Fruit fly (Drosophila melanogaster): ENCODE results near the gene CG4998.

- no peak for TF ChIP-seq CG10631 (GFP tag; optimal IDR thresholded peaks at IDR 0.05)
- TF ChIP-seq CG8632 (GFP tag; optimal IDR thresholded peaks at IDR 0.05) = no peak
- TF ChIP-seq Sox14 (GFP tag; optimal IDR thresholded peaks at IDR 0.05) = no peak
- TF ChIP-seq Blimp-1 (GFP tag; optimal IDR thresholded peaks at IDR 0.05) = no peak
- no peak for TF ChIP-seq fkh (GFP tag; optimal IDR thresholded peaks at IDR 0.05)
- no peak for TF ChIP-seq CG6854 (GFP tag; optimal IDR thresholded peaks at IDR 0.05)
- no peak for TF ChIP-seq Sox15 (GFP tag; optimal IDR thresholded peaks at IDR 0.05)
- no peak for TF ChIP-seq dsx (GFP tag; optimal IDR thresholded peaks at IDR 0.05; ENCODE audit: poor library complexity, severe bottlenecking)
- TF ChIP-seq CG3919 (GFP tag; optimal IDR thresholded peaks at IDR 0.05) = no peak
- TF ChIP-seq Lpt (GFP tag; optimal IDR thresholded peaks at IDR 0.05) = no peak
- TF ChIP-seq ss (GFP tag; optimal IDR thresholded peaks at IDR 0.05) = peak in 1 of 2 experiments; percentile 9
- TF ChIP-seq CG3032 (tag; optimal IDR thresholded peaks at IDR 0.05) = no peak
Observed at dm6 chr3L:16384145-16384705, 45.4 kb downstream of the CG4998 start.

Data from whole organism, prepupa.